Fruit fly (Drosophila melanogaster) whole organism: ENCODE results near the gene Mgat3.
A peak's percentile ranks its signal among the peaks of the same experiment; 100 is the strongest.
"Not testable (repeated sequence)": the region's sequence is repeated elsewhere in the genome, so short reads cannot be mapped to it uniquely, and the experiment has no call there.

Experiments
- CG8478 ChIP-seq: fragments of >200 bp; optimal IDR thresholded peaks from 2 replicates; lab custom pipeline; 2018; ENCODE audit warnings: inconsistent platforms
- Dll ChIP-seq: fragments of >200 bp; optimal IDR thresholded peaks from 2 replicates; lab custom pipeline; 2017
- EcR ChIP-seq, 2 experiments: fragments of >200 bp; optimal IDR thresholded peaks; 2 replicates each; lab custom pipeline; 2017; ENCODE audit warnings: missing biosample characterization in 2 of 2, missing genetic modification characterization in 2 of 2, missing genetic modification reagents in 2 of 2
- pan ChIP-seq: fragments of >200 bp; optimal IDR thresholded peaks from 2 replicates; lab custom pipeline; 2017
- psq ChIP-seq: fragments of >200 bp; optimal IDR thresholded peaks from 2 replicates; lab custom pipeline; 2017
- usp ChIP-seq: fragments of >200 bp; optimal IDR thresholded peaks from 2 replicates; lab custom pipeline; 2017; ENCODE audit warnings: missing biosample characterization, missing genetic modification characterization, mixed read lengths

Gene Mgat3

dm6 chr2L:13182415-13182814 lies at the start of gene Mgat3:
Gene Mgat3, minus strand, starts transcription at chr2L:13182596.
- TF ChIP-seq EcR (GFP tag; optimal IDR thresholded peaks at IDR 0.05; lab: Kevin White, UChicago) (no peak), Dll (lab: Kevin White, UChicago) (no peak), usp (no peak)

- TF ChIP-seq psq (no peak), EcR (GFP tag; optimal IDR thresholded peaks at IDR 0.05; lab: Kevin White, UChicago) (no peak), pan (lab: Kevin White, UChicago) (no peak), CG8478 (lab: Kevin White, UChicago) (no peak), Dll (lab: Kevin White, UChicago) (no peak), usp (no peak)
These were observed 49.3 kb upstream of the Mgat3 start, which contains the start of gene Prosalpha6T for dm6 chr2L:13231739-13232138. Gene Prosalpha6T, plus strand, starts transcription at chr2L:13232039.

dm6 chr2L:13229388-13229882 lies 47.0 kb upstream of the Mgat3 start, which contains the start of gene CG16815:
Gene CG16815, plus strand, starts transcription at chr2L:13229832.
- TF ChIP-seq usp (no peak), psq (no peak), CG8478 (lab: Kevin White, UChicago) (no peak), Dll (lab: Kevin White, UChicago) (no peak), pan (lab: Kevin White, UChicago) (no peak), EcR (GFP tag; optimal IDR thresholded peaks at IDR 0.05; lab: Kevin White, UChicago) (no peak)

- TF ChIP-seq CG8478 (lab: Kevin White, UChicago) (no peak), psq (no peak), EcR (GFP tag; optimal IDR thresholded peaks at IDR 0.05; lab: Kevin White, UChicago) (no peak), pan (lab: Kevin White, UChicago) (no peak), usp (no peak), Dll (lab: Kevin White, UChicago) (no peak)
These were observed 44.8 kb upstream of the Mgat3 start, which contains the start of gene CG16813 for dm6 chr2L:13227242-13227641. Gene CG16813, plus strand, starts transcription at chr2L:13227529.

- no peak for TF ChIP-seq Dll (lab: Kevin White, UChicago)
- TF ChIP-seq pan (lab: Kevin White, UChicago) = no peak
- no peak for TF ChIP-seq usp
- TF ChIP-seq EcR (GFP tag; optimal IDR thresholded peaks at IDR 0.05; lab: Kevin White, UChicago) = no peak
- TF ChIP-seq psq = no peak
- TF ChIP-seq CG8478 (lab: Kevin White, UChicago) = no peak
These were observed 42.9 kb upstream of the Mgat3 start, which contains the start of gene CG15480 for dm6 chr2L:13225225-13225840. Gene CG15480, minus strand, starts transcription at chr2L:13225275.

- TF ChIP-seq Dll (lab: Kevin White, UChicago) (no peak), EcR (GFP tag; optimal IDR thresholded peaks at IDR 0.05; lab: Kevin White, UChicago) (no peak), usp (no peak), psq (no peak), pan (lab: Kevin White, UChicago) (no peak), CG8478 (lab: Kevin White, UChicago) (no peak)
These were observed 39.8 kb upstream of the Mgat3 start, which contains the start of the genes Ski6 and CG16812 for dm6 chr2L:13222225-13222648. Gene Ski6, minus strand, starts transcription at chr2L:13222429. Gene CG16812, plus strand, starts transcription at chr2L:13222587.

- TF ChIP-seq psq (no peak), usp (no peak), EcR (GFP tag; optimal IDR thresholded peaks at IDR 0.05; lab: Kevin White, UChicago) (no peak), CG8478 (lab: Kevin White, UChicago) (no peak), pan (lab: Kevin White, UChicago) (no peak), Dll (lab: Kevin White, UChicago) (no peak)
These were observed 37.1 kb upstream of the Mgat3 start, which contains the start of the genes CG9426 and mRF1 for dm6 chr2L:13219281-13220092. Gene CG9426, minus strand, starts transcription at chr2L:13219923. Gene mRF1, plus strand, starts transcription at chr2L:13219979.

dm6 chr2L:13215010-13215409 lies 32.6 kb upstream of the Mgat3 start, which contains the start of gene kek4:
Gene kek4, minus strand, starts transcription at chr2L:13215350.
- no peak for TF ChIP-seq EcR (GFP tag; optimal IDR thresholded peaks at IDR 0.05; lab: Kevin White, UChicago)
- TF ChIP-seq CG8478 (lab: Kevin White, UChicago) = no peak
- no peak for TF ChIP-seq psq
- TF ChIP-seq usp = no peak
- no peak for TF ChIP-seq Dll (lab: Kevin White, UChicago)
- TF ChIP-seq pan (lab: Kevin White, UChicago) = no peak

- not testable (repeated sequence) for TF ChIP-seq EcR (GFP tag; optimal IDR thresholded peaks at IDR 0.05; lab: Kevin White, UChicago); pan (lab: Kevin White, UChicago); Dll (lab: Kevin White, UChicago)
These were observed 29.4 kb upstream of the Mgat3 start, which contains the start of gene CG15482 for dm6 chr2L:13211764-13212265. Gene CG15482, minus strand, starts transcription at chr2L:13211814.

dm6 chr2L:13206857-13207463 lies 24.6 kb upstream of the Mgat3 start:
- TF ChIP-seq psq (no peak), Dll (lab: Kevin White, UChicago) (no peak), usp (no peak), EcR (GFP tag; optimal IDR thresholded peaks at IDR 0.05; lab: Kevin White, UChicago) (no peak), pan (lab: Kevin White, UChicago) (no peak), CG8478 (lab: Kevin White, UChicago) (no peak)

- TF ChIP-seq psq (no peak), pan (lab: Kevin White, UChicago) (peak; percentile 22), EcR (GFP tag; optimal IDR thresholded peaks at IDR 0.05; lab: Kevin White, UChicago) (peak in 1 of 2 experiments; percentile 82)
These were observed 23.8 kb upstream of the Mgat3 start for dm6 chr2L:13206077-13206668.
